Fruit fly (Drosophila melanogaster): ENCODE results near the gene Fer1HCH.

DNA sequence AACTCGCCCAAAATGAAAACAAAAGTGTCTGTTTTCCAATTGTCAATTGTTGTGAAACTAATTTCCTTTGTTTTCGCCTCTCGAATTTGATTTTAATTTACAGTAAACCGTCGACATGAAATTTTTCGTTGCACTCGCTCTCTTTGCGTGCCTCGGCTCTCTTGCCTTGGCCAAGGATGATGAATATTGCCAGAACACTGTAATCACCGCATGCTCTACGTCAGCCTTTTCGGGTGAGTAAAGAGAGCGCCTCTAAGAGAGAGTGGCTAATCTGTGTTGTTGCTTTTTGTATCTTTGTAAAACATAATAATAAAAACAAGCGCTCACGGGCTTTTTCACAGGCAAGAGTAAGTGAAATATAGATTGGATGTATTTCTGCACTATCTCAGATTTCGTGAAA is 1.1 kb upstream of the Fer1HCH start:
- TF ChIP-seq CG1620 (GFP tag; optimal IDR thresholded peaks at IDR 0.05) (no peak), pad (GFP tag; optimal IDR thresholded peaks at IDR 0.05) (no peak), CG33017 (tag; optimal IDR thresholded peaks at IDR 0.05) (no peak)
